Fruit fly (Drosophila melanogaster): ENCODE measurements around the gene Pisd.

Pisd gene

DNA sequence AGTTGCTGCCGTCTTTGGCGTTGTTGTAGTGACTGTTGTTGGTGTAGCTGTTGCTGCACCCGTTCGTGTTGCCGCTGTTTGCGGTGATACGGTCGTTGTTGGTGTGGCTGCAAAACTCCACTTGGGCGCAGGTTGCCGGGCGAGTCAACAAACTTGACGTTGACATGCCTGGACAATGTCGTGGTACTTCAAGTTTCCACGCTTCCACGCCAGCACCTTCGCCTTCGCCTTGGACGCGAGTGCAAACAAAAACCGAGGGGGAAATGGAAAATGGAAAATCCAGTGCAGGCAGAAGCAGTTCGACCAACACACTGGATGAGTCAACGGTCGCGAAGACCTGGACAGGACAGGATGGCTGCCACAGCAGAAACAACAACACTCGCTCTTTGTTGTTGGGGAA is 25.9 kb upstream of the Pisd start:
- TF ChIP-seq CTCF (optimal IDR thresholded peaks at IDR 0.05), result no peak
- no peak for TF ChIP-seq CG8478 (optimal IDR thresholded peaks at IDR 0.05)

DNA sequence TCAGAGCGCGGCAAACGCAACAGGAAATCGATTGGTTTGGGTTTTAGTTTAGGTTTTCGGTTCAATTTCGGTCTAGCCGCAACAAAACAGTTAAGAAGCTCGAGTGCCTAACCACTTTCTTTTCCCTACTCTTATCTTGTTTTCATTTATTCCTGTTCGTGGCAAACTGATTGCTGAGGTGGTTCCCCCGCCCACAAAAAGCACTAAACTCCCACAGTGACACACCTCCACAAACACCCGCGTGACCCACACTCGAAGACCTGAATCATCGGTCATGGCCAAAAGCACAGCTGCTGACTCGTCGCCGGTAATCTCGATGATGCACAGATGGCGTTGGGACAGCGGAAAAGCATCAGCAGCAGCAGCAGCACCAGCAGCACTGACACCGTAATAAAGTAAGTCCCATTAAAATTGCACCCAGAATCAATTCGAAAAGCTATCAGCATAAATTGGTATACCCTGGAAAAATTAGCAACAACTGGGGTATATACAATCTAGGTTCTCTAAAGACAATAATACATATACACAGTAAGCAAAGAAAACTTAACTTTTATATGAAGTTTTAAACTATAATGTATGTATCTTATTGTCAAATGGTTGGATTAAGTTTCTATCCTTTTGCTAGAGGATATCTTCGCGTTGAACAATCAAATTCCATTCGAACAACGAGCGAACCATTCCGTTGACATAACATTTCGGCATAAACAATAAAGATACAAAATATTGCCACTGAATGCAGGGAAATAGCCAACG is 24.7 kb upstream of the Pisd start:
- TF ChIP-seq CTCF (optimal IDR thresholded peaks at IDR 0.05), result no peak
- no peak for TF ChIP-seq CG8478 (optimal IDR thresholded peaks at IDR 0.05)

DNA sequence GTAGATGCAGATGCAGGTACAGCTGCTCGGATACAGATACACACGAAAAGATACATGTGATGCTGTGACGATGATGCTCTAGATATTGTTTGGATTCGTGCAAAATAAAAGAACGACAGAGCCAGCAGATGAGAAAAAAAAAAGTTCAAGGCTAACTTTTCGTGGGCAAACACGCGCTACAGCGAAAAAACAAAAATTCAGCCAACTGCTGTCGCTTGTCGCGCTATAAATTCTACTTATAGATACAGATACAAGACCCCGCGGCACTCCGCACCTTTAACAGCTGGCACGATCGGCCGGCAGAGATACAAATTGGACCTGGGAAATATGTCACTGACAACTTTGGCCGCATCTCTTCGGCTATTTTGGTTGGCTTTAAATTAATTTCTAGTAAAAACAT is 24.1 kb upstream of the Pisd start:
- no peak for TF ChIP-seq CTCF (optimal IDR thresholded peaks at IDR 0.05)
- TF ChIP-seq CG8478 (optimal IDR thresholded peaks at IDR 0.05), result no peak

DNA sequence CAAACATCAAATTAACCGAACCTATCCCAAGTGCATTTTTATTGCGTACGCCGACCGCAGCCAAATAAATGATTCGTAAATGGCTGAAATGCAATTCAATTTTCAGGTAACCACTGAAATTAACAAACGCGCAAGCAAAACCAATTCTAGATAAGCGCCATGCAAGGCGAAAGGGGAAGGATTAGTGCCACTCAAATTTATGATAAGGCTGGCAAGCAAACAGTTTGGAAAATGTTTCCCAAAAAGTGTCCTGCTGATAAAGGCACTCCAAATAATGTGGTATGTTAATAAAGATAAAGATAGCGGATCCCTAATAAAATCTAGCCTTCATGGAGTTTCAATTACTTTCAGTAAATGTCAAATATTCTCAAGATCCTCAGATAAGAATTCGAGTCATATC is 23.4 kb upstream of the Pisd start:
- TF ChIP-seq CTCF (optimal IDR thresholded peaks at IDR 0.05), result no peak
- TF ChIP-seq CG8478 (optimal IDR thresholded peaks at IDR 0.05), result no peak

DNA sequence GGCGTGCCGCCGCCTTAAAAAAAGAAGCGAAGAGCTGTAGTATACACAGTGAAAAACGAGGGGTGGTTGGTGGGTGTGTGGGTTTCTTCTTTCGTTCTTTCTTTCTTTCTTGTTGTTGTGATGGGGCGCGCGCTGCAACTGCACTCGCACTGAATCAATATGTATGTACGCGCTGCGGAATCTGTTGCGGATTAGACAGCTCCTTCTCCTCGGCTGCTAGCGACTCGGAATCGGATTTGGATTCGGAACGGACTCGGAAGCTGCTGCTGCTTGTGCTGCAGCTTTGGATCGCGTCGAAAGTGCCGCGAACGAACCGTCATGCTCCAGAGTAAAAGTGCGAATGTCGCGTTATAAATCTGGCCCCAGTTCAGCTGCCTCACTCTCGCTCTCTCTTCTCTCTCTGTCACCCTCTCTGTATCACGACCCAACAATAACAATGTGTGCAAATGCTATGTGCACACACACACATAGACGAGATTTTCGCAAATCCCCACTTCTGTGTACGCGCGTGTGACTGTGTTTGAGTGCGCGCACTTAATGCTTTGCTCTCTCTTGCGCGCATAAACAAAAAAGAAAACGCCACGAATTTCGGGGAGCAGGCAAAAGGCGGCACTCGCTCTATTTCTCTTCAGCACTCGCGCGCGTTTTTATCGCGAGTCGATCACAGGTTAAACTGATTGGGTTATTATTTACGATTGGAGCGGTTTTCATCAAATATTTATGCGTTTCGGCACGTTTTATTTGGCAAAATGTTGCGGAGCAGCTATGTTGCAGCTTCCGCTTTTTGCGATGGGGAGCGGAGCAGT is 19.4 kb upstream of the Pisd start:
- TF ChIP-seq CTCF (optimal IDR thresholded peaks at IDR 0.05) (peak in 1 of 2 experiments; percentile 40), CG8478 (optimal IDR thresholded peaks at IDR 0.05) (no peak)

DNA sequence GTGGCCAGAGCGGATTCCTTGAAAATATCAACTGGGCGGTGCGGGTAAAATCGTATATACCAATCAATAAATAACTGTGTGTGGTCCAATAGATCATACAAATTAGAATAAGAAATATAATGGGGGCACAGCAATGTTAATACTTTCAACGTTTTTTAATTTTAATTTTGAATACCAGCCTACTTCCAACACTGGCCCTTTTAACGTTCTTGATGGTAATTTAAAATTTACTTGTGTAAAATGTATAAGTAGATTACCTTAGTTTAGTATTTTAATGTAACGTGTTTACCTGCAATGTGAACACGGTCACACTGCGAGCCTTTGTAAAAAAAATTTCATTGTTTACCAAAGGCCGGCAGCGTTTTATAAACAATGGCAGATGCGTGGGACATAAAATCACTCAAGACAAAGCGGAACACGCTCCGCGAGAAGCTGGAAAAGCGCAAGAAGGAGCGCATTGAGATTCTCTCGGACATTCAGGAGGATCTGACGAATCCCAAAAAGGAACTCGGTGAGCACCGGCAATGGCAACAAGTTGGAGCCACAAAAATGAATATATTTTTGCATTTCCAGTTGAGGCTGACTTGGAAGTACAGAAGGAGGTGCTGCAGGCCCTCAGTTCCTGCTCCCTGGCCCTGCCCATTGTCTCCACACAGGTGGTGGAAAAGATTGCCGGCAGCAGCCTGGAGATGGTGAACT is 18.6 kb upstream of the Pisd start, which contains the start of the genes KrT95D and Mettl3:
TSS of gene KrT95D (minus strand) at position 3 of the 699 bp plus-strand sequence.
TSS of gene Mettl3 (plus strand) at position 333 of the 699 bp plus-strand sequence.
- TF ChIP-seq CTCF (optimal IDR thresholded peaks at IDR 0.05) (peak in 1 of 2 experiments; percentile 7), CG8478 (optimal IDR thresholded peaks at IDR 0.05) (no peak)

DNA sequence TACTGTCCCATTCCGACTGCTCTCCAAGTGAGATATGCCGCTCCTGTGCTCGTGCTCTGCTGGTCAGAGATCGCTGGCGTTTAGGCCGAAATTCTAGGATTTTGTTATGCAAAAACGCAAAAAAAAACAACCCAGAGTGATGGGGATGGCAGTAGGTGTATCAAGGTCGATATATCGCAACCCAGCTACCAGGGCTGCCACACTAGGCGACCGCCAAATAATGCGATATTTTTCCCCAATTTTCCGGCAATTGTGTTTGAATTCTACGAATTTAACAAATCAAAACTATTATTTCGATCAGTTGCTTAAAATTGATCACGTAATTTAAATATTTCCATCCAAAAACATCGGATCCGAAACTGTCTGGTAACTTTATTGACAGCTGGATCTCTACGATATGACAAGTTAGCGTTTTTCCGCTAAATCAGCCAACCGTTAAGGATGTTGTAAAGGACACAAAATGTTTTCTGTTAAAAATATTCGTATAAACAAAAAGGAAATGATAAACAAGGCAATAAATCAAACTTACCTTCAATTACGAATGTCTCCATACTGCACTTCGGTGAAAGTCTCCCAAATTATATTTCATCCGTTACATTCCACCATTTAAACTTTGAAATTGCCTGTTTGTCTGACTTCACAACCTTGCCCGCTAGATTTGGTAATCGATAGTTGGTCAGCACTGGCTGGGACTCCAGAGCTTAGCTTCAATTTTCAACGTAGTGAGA is 12.9 kb upstream of the Pisd start, which contains the start of gene spas:
TSS of gene spas (plus strand) at position 678 of the 728 bp plus-strand sequence.
- no peak for TF ChIP-seq CG8478 (optimal IDR thresholded peaks at IDR 0.05)
- TF ChIP-seq CTCF (optimal IDR thresholded peaks at IDR 0.05), result no peak

DNA sequence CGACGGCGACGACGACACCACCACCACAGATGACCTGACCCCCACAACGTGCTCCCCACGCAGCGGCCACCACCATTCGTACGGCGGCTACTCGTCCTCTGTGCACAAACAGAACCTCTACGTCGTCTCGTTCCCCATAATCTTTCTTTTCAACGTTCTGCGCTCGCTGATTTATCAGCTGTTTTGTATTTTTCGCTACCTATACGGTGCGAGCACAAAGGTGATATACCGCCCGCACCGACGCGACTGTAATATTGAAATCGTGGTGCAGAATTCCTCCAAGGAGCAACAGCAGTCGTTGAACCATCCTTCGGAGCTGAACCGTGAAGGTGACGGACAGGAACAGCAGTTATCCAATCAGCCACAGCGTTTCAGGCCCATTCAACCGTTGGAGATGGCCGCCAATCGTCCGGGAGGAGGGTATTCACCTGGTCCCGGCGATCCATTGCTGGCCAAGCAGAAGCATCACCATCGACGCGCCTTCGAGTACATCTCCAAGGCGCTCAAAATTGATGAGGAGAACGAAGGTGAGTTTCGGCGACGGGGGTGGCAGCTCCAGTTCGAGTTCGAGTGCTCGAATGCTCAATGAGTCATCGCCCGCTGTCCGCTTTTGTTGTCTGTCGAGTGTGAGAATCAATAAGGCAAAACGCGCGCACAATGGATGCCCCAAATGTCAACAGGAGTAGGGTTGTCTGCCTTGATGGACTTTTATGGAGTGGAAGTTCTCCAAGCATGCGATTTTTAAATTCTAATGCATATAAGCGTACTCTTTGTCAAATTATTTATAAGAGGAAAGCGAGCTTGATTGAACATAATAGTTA is 11.6 kb upstream of the Pisd start, which contains the start of gene Miro:
TSS of gene Miro (minus strand) at position 112 of the 821 bp plus-strand sequence.
- TF ChIP-seq CTCF (optimal IDR thresholded peaks at IDR 0.05) (no peak), CG8478 (optimal IDR thresholded peaks at IDR 0.05) (no peak)

DNA sequence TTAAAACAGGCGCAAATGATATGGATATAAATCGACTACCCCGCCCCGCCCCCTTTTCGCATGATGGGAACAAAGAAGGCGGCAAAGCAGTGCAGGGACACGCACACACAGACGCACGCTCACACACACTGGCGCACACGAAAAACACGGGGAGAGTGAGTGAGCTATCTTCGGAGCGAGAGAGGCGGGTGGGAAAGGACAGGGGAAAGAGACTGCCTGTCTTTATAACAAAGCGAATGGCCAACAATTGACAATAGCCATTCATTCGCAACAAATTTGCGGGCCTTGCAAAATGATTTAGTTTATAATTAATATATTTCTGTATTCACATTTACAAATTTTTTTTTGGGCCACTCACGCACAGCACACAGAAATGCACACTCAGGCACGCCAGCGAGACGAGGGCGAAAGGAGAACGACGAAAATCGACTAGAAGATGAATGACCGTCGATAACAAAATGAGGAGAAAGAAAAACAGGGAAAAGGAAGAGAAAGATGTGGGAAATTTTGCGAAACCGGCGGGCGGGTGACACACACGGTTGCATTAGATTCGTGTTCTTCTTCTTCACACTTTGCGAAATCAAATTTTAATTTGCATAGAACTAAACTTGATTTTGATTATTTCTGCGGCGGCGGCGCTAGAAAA is 3.9 kb upstream of the Pisd start:
- TF ChIP-seq CG8478 (optimal IDR thresholded peaks at IDR 0.05) (no peak), CTCF (optimal IDR thresholded peaks at IDR 0.05) (no peak)

DNA sequence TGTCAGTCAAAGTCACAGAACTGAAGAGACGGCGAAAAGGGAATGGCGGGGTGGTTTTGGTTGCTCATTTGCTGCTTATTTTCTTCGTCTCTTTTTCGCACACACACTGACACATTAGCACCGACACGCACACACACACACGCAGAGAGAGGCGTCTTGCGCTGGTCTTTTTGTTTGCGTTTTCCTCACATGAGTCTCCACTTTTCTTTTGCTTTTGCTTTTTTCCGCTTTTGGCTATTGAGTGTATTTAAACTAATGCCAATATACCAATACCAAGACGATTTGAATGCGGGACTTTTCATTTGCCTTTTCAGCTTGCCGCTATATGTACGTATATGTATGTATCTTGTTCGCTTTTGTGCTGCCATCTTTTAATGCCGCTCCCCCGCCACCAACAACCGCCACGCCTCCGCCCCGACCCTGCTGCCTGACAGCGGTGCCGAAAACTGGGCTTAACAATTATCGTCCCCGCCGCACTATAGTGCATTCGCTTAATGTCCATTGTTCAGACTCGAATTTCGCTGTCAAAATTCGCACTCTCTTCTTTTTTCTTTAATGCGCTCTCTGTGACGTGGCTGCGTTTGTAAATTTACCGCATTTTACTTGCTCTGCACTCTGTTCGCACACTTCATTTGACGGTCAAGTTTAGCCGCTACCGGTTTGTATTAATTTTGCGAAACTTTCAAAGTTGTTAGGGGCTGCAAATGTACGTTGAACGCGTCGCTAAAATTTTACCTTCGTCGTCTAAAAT is 3.2 kb upstream of the Pisd start, which contains the start of gene CG5986:
TSS of gene CG5986 (plus strand) at position 565 of the 751 bp plus-strand sequence.
- no peak for TF ChIP-seq CG8478 (optimal IDR thresholded peaks at IDR 0.05)
- no peak for TF ChIP-seq CTCF (optimal IDR thresholded peaks at IDR 0.05)

DNA sequence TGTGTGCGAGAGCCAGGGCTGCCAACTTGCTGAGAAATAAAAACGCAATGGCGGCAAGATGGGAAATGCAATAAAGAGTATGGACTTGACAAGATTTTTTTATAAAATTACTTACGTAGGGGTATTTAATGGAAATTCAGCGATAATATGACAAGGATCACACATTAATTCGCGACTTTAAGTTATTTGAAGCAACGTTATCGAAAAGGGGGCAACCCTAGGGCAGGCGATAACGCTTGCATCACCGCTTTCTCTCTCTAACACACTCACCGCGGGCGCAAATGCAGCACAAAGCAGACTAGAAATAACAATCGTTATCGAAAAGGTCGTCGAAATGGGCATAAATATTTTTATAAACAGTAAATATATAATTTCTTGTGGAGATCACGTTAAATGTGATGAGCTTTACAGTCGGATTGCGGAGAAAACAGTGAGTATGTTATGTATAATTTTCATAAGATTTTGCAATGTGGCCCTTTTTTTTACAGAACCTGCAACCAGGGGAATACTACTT is 2.5 kb upstream of the Pisd start, which contains the start of gene Rox8:
TSS of gene Rox8 (minus strand) at position 268 of the 514 bp plus-strand sequence.
- TF ChIP-seq CG8478 (optimal IDR thresholded peaks at IDR 0.05) (no peak), CTCF (optimal IDR thresholded peaks at IDR 0.05) (no peak)
